Fruit fly (Drosophila melanogaster): ENCODE data around the gene CG7789.

CG7789 gene

dm6 chr3R:29806682-29807393, 3.8 kb downstream of the CG7789 start, which contains the start of the genes ca and ncd:
Gene ca, plus strand, starts transcription at chr3R:29806811.
Gene ncd, minus strand, starts transcription at chr3R:29807127.
- TF ChIP-seq CG10348 (GFP tag; IDR thresholded peaks at IDR 0.05) (no peak), Pif1B (GFP tag; optimal IDR thresholded peaks at IDR 0.05) (no peak), CG9948 (tag; optimal IDR thresholded peaks at IDR 0.05) (no peak), EcR (GFP tag; optimal IDR thresholded peaks at IDR 0.05) (no peak), CG12605 (GFP tag; IDR thresholded peaks at IDR 0.05) (no peak), Pif1A (GFP tag; optimal IDR thresholded peaks at IDR 0.05) (no peak), CG17806 (tag; optimal IDR thresholded peaks at IDR 0.05) (no peak), CG15710 (tag; optimal IDR thresholded peaks at IDR 0.05) (no peak), Ets98B (GFP tag; IDR thresholded peaks at IDR 0.05) (no peak), gl (tag; optimal IDR thresholded peaks at IDR 0.05) (no peak), CG14655 (GFP tag; optimal IDR thresholded peaks at IDR 0.05) (no peak), CG8301 (tag; optimal IDR thresholded peaks at IDR 0.05) (no peak), CG8159 (tag; optimal IDR thresholded peaks at IDR 0.05) (no peak), CG4496 (GFP tag; IDR thresholded peaks at IDR 0.05) (no peak), CG13204 (GFP tag; optimal IDR thresholded peaks at IDR 0.05) (no peak), Snoo (tag; optimal IDR thresholded peaks at IDR 0.05) (no peak), fd96Ca (GFP tag; IDR thresholded peaks at IDR 0.05) (no peak), rn (GFP tag; IDR thresholded peaks at IDR 0.05) (no peak)

dm6 chr3R:29816266-29816665, 13.3 kb downstream of the CG7789 start, which contains the start of gene Vps16B:
Gene Vps16B, minus strand, starts transcription at chr3R:29816451.
- TF ChIP-seq CG34367 (tag; optimal IDR thresholded peaks at IDR 0.05) (no peak), Snoo (tag; optimal IDR thresholded peaks at IDR 0.05) (no peak), CG12605 (GFP tag; IDR thresholded peaks at IDR 0.05) (no peak), CG32121 (GFP tag; IDR thresholded peaks at IDR 0.05) (no peak), CG15710 (tag; optimal IDR thresholded peaks at IDR 0.05) (no peak)

DNA sequence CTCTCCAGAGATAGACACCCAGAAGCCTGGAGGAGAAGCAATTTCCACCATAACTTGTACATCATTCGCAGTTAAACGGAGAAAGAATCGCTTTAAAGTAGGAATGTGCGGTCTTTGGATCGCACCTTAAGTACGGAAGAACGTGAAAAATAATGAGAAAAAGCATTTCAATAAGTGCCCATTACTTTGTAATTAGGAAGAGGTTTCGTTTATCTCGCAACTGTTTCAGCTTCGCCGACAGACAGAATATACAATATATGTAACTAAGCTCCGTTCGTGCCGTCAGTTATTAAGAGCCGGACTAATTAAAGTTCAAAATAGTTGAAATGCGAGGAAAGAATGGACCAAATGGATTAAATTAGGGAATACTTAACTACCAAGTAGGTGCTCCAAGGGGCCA, 14.7 kb downstream of the CG7789 start, which contains the start of gene CG7829:
Gene CG7829 (minus strand): TSS at position 101 of the 400 bp plus-strand sequence.
- TF ChIP-seq CG12605 (GFP tag; IDR thresholded peaks at IDR 0.05) = no peak
- no peak for TF ChIP-seq CG32121 (GFP tag; IDR thresholded peaks at IDR 0.05)
- no peak for TF ChIP-seq CG14655 (GFP tag; optimal IDR thresholded peaks at IDR 0.05)
- no peak for TF ChIP-seq gl (tag; optimal IDR thresholded peaks at IDR 0.05)
- TF ChIP-seq CG10348 (GFP tag; IDR thresholded peaks at IDR 0.05) = no peak
- no peak for TF ChIP-seq rn (GFP tag; IDR thresholded peaks at IDR 0.05)
- no peak for TF ChIP-seq CG13204 (GFP tag; optimal IDR thresholded peaks at IDR 0.05)
- no peak for TF ChIP-seq CG15710 (tag; optimal IDR thresholded peaks at IDR 0.05)
- TF ChIP-seq CG8159 (tag; optimal IDR thresholded peaks at IDR 0.05) = no peak
- TF ChIP-seq EcR (GFP tag; optimal IDR thresholded peaks at IDR 0.05) = no peak
- no peak for TF ChIP-seq fd96Ca (GFP tag; IDR thresholded peaks at IDR 0.05)
- TF ChIP-seq CG8301 (tag; optimal IDR thresholded peaks at IDR 0.05) = no peak
- TF ChIP-seq CG34367 (tag; optimal IDR thresholded peaks at IDR 0.05) = no peak
- no peak for TF ChIP-seq Pif1B (GFP tag; optimal IDR thresholded peaks at IDR 0.05)
- TF ChIP-seq Snoo (tag; optimal IDR thresholded peaks at IDR 0.05) = no peak

DNA sequence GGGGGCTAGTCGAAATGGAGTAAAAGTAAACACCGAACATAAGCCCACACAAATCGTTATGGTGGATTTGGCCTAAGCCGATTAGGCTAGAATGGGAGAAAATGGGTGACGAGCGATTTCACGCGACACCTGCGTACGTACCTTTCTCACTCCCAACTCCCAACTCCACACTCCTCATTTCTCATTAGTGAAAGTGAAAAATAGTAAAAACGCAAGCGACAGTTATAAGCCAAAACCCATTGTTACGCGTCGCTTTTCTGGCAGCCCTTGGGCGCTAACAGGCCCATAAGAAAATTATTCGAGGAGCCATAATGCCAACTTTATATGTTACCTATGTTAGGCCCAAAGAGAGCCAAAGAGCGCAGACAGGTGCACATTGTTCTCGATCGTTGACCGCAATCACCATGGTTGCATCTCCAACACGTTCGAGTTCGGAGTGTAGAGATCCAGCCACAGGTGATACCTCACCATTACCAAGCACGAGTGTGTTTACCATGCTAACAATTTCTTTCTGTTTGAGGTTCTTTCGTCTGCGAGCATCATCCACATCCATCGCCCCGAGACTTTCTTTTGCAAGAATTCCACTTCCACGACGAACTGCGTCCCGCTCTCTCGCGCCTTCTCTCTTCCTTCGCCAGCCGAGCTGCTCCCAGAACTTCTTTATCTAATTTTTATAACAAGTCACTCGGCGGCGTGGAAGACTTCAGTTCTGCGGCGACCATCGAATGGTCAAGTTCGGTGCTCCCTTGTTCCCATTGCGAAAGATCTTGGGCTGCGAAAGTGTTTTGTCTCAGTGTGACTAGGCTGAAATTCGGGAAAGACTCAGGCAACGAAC, 15.7 kb downstream of the CG7789 start, which contains the start of gene neo:
Gene neo (plus strand): TSS at position 698 of the 835 bp plus-strand sequence.
- TF ChIP-seq Snoo (tag; optimal IDR thresholded peaks at IDR 0.05) (no peak), EcR (GFP tag; optimal IDR thresholded peaks at IDR 0.05) (peak; percentile 87)

dm6 chr3R:29829228-29829786, 26.3 kb downstream of the CG7789 start:
- TF ChIP-seq CG34367 (tag; optimal IDR thresholded peaks at IDR 0.05) (no peak), Ets98B (GFP tag; IDR thresholded peaks at IDR 0.05) (0 out of 2 replicates have a peak, but pooled peaks have one; percentile 20), Snoo (tag; optimal IDR thresholded peaks at IDR 0.05) (no peak), CG14655 (GFP tag; optimal IDR thresholded peaks at IDR 0.05) (no peak), CG4496 (GFP tag; IDR thresholded peaks at IDR 0.05) (no peak), D1 (tag; optimal IDR thresholded peaks at IDR 0.05) (no peak), CG13204 (GFP tag; optimal IDR thresholded peaks at IDR 0.05) (peak; percentile 43), CG8159 (tag; optimal IDR thresholded peaks at IDR 0.05) (no peak), CG9948 (tag; optimal IDR thresholded peaks at IDR 0.05) (no peak), EcR (GFP tag; optimal IDR thresholded peaks at IDR 0.05) (peak; percentile 95), CG32121 (GFP tag; IDR thresholded peaks at IDR 0.05) (no peak), CG10348 (GFP tag; IDR thresholded peaks at IDR 0.05) (no peak), CG12605 (GFP tag; IDR thresholded peaks at IDR 0.05) (no peak), CG8301 (tag; optimal IDR thresholded peaks at IDR 0.05) (no peak), CG17806 (tag; optimal IDR thresholded peaks at IDR 0.05) (no peak), Pif1B (GFP tag; optimal IDR thresholded peaks at IDR 0.05) (peak; percentile 5), gl (tag; optimal IDR thresholded peaks at IDR 0.05) (no peak), rn (GFP tag; IDR thresholded peaks at IDR 0.05) (no peak), CG15710 (tag; optimal IDR thresholded peaks at IDR 0.05) (no peak), fd96Ca (GFP tag; IDR thresholded peaks at IDR 0.05) (0 out of 3 replicates have a peak, but pooled peaks have one; percentile 5), Pif1A (GFP tag; optimal IDR thresholded peaks at IDR 0.05) (no peak)

Data from whole organism, pupa.